Fruit fly (Drosophila melanogaster) whole organism, embryonic: ENCODE results near the gene scramb2.

Experiments used
- CG10267 ChIP-seq: fragments of 200-800 bp; sonication (Bioruptor generic); optimal IDR thresholded peaks from 2 replicates; lab custom pipeline; 2018; ENCODE audit warnings: missing biosample characterization, mild to moderate bottlenecking, missing genetic modification characterization, moderate library complexity
- CG1233 ChIP-seq: fragments of 200-800 bp; sonication (Bioruptor generic); optimal IDR thresholded peaks from 4 replicates; lab custom pipeline; 2018; ENCODE audit warnings: missing biosample characterization, mild to moderate bottlenecking, missing genetic modification characterization
- CG12769 ChIP-seq: fragments of 200-800 bp; sonication (Bioruptor generic); optimal IDR thresholded peaks from 2 replicates; lab custom pipeline; 2019; ENCODE audit warnings: missing biosample characterization, mild to moderate bottlenecking, missing genetic modification characterization, moderate library complexity
- CG13775 ChIP-seq: fragments of 200-800 bp; sonication (Bioruptor generic); optimal IDR thresholded peaks from 3 replicates; lab custom pipeline; 2017; ENCODE audit warnings: missing biosample characterization, mild to moderate bottlenecking, missing genetic modification characterization
- CG14965 ChIP-seq: fragments of 200-800 bp; sonication (Bioruptor generic); optimal IDR thresholded peaks from 2 replicates; lab custom pipeline; 2016; ENCODE audit warnings: missing biosample characterization, missing genetic modification characterization, borderline replicate concordance
- CG17328 ChIP-seq: fragments of 200-800 bp; sonication (Bioruptor generic); IDR thresholded peaks from 2 replicates; pipeline ENCODE4 v1.3.6; 2022; ENCODE audit warnings: missing biosample characterization, missing genetic modification characterization
- CG2199 ChIP-seq: fragments of 200-800 bp; sonication (Bioruptor generic); IDR thresholded peaks from 3 replicates; pipeline ENCODE4 v1.3.6; 2022; ENCODE audit warnings: missing biosample characterization, missing genetic modification characterization
- CG2889 ChIP-seq: fragments of 200-800 bp; sonication (Bioruptor generic); IDR thresholded peaks from 3 replicates; pipeline ENCODE4 v1.3.6; 2022; ENCODE audit warnings: missing biosample characterization, missing genetic modification characterization
- CG32532 ChIP-seq: fragments of 200-800 bp; sonication (Bioruptor generic); IDR thresholded peaks from 2 replicates; pipeline ENCODE4 v1.3.6; 2022; ENCODE audit warnings: missing biosample characterization, missing genetic modification characterization
- CG34224 ChIP-seq: fragments of 200-800 bp; sonication (Bioruptor generic); IDR thresholded peaks from 3 replicates; pipeline ENCODE4 v1.3.6; 2022; ENCODE audit warnings: missing biosample characterization, missing genetic modification characterization; ENCODE audit not compliant: partially characterized antibody
- CG4360 ChIP-seq: fragments of 200-800 bp; sonication (Bioruptor generic); IDR thresholded peaks from 2 replicates; pipeline ENCODE4 v1.3.6; 2022; ENCODE audit warnings: missing biosample characterization, missing genetic modification characterization
- CG4820 ChIP-seq: fragments of 200-800 bp; sonication (Bioruptor generic); optimal IDR thresholded peaks from 3 replicates; lab custom pipeline; 2016; ENCODE audit warnings: missing biosample characterization, missing genetic modification characterization
- CG6854 ChIP-seq: fragments of 200-800 bp; sonication (Bioruptor generic); optimal IDR thresholded peaks from 3 replicates; lab custom pipeline; 2017; ENCODE audit warnings: missing biosample characterization, mild to moderate bottlenecking, missing genetic modification characterization
- CG7839 ChIP-seq: fragments of 200-800 bp; sonication (Bioruptor generic); optimal IDR thresholded peaks from 3 replicates; lab custom pipeline; 2018; ENCODE audit warnings: missing biosample characterization, mild to moderate bottlenecking, missing genetic modification characterization, moderate library complexity
- Chrac-16 ChIP-seq: fragments of 200-800 bp; sonication (Bioruptor generic); optimal IDR thresholded peaks from 3 replicates; lab custom pipeline; 2016; ENCODE audit warnings: missing biosample characterization, missing genetic modification characterization
- D ChIP-seq, 2 experiments: fragments of 200-800 bp in 1 of 2; fragments of >200 bp in 1 of 2; sonication (Bioruptor generic) in 1 of 2; optimal IDR thresholded peaks; 2 replicates in 1 of 2; 3 replicates in 1 of 2; lab custom pipeline; 2017; ENCODE audit warnings: mild to moderate bottlenecking in 1 of 2, missing biosample characterization in 1 of 2, missing genetic modification characterization in 1 of 2, missing genetic modification reagents in 1 of 2
- Doc3 ChIP-seq: fragments of 200-800 bp; sonication (Bioruptor generic); IDR thresholded peaks from 3 replicates; pipeline ENCODE4 v1.3.6; 2022; ENCODE audit warnings: missing biosample characterization, missing genetic modification characterization; ENCODE audit not compliant: partially characterized antibody
- Drgx ChIP-seq: fragments of 200-800 bp; sonication (Bioruptor generic); IDR thresholded peaks from 2 replicates; pipeline ENCODE4 v1.3.6; 2022; ENCODE audit warnings: missing biosample characterization, missing genetic modification characterization
- Gsc ChIP-seq: fragments of 200-800 bp; sonication (Bioruptor generic); IDR thresholded peaks from 2 replicates; pipeline ENCODE4 v1.3.6; 2022; ENCODE audit warnings: missing biosample characterization, missing genetic modification characterization
- PHDP ChIP-seq: fragments of 200-800 bp; sonication (Bioruptor generic); optimal IDR thresholded peaks from 3 replicates; lab custom pipeline; 2018; ENCODE audit warnings: missing biosample characterization, mild to moderate bottlenecking, missing genetic modification characterization, moderate library complexity
- Pdp1 ChIP-seq, 2 experiments: fragments of 200-800 bp; sonication (Bioruptor generic); optimal IDR thresholded peaks; 3 replicates each; lab custom pipeline; 2016; ENCODE audit warnings: missing biosample characterization in 2 of 2, missing genetic modification characterization in 2 of 2, mild to moderate bottlenecking in 1 of 2, moderate library complexity in 1 of 2
- Ptx1 ChIP-seq: fragments of 200-800 bp; sonication (Bioruptor generic); IDR thresholded peaks from 2 replicates; pipeline ENCODE4 v1.3.6; 2022; ENCODE audit warnings: missing biosample characterization, missing genetic modification characterization
- Sox100B ChIP-seq: fragments of 200-800 bp; sonication (Bioruptor generic); optimal IDR thresholded peaks from 3 replicates; lab custom pipeline; 2018; ENCODE audit warnings: missing biosample characterization, mild to moderate bottlenecking, missing genetic modification characterization
- Taf1 ChIP-seq: fragments of 200-800 bp; sonication (Bioruptor generic); IDR thresholded peaks from 2 replicates; pipeline ENCODE4 v1.3.6; 2022; ENCODE audit warnings: missing biosample characterization, missing genetic modification characterization
- Xbp1 ChIP-seq: fragments of 200-800 bp; sonication (Bioruptor generic); optimal IDR thresholded peaks from 3 replicates; lab custom pipeline; 2016; ENCODE audit warnings: missing biosample characterization, mild to moderate bottlenecking, missing genetic modification characterization
- al ChIP-seq: fragments of 200-800 bp; sonication (Bioruptor generic); IDR thresholded peaks from 2 replicates; pipeline ENCODE4 v1.3.6; 2022; ENCODE audit warnings: missing biosample characterization, missing genetic modification characterization
- aop ChIP-seq: fragments of 200-800 bp; sonication (Bioruptor generic); IDR thresholded peaks from 2 replicates; pipeline ENCODE4 v1.3.6; 2022; ENCODE audit warnings: missing biosample characterization, missing genetic modification characterization
- bcd ChIP-seq: fragments of 200-800 bp; sonication (Bioruptor generic); optimal IDR thresholded peaks from 2 replicates; lab custom pipeline; 2017; ENCODE audit warnings: missing biosample characterization, mild to moderate bottlenecking, missing genetic modification characterization
- bowl ChIP-seq: fragments of 200-800 bp; sonication (Bioruptor generic); IDR thresholded peaks from 2 replicates; pipeline ENCODE4 v1.3.6; 2022; ENCODE audit warnings: missing biosample characterization, missing genetic modification characterization
- ci ChIP-seq: fragments of 200-800 bp; sonication (Bioruptor generic); IDR thresholded peaks from 3 replicates; pipeline ENCODE4 v1.3.6; 2022; ENCODE audit warnings: missing biosample characterization, missing genetic modification characterization
- exex ChIP-seq: fragments of 200-800 bp; sonication (Bioruptor generic); optimal IDR thresholded peaks from 4 replicates; lab custom pipeline; 2018; ENCODE audit warnings: missing biosample characterization, mild to moderate bottlenecking, missing genetic modification characterization, moderate library complexity
- fru ChIP-seq: fragments of >200 bp; optimal IDR thresholded peaks from 2 replicates; lab custom pipeline; 2017
- gce ChIP-seq: fragments of 200-800 bp; sonication (Bioruptor generic); IDR thresholded peaks from 3 replicates; pipeline ENCODE4 v1.3.6; 2022; ENCODE audit warnings: missing biosample characterization, missing genetic modification characterization
- kay ChIP-seq: fragments of 200-800 bp; sonication (Bioruptor generic); optimal IDR thresholded peaks from 2 replicates; lab custom pipeline; 2016; ENCODE audit warnings: missing biosample characterization, missing genetic modification characterization
- luna ChIP-seq: fragments of 200-800 bp; sonication (Bioruptor generic); optimal IDR thresholded peaks from 2 replicates; lab custom pipeline; 2016; ENCODE audit warnings: missing biosample characterization, missing genetic modification characterization
- nerfin-1 ChIP-seq: fragments of 200-800 bp; sonication (Bioruptor generic); optimal IDR thresholded peaks from 3 replicates; lab custom pipeline; 2019; ENCODE audit warnings: missing biosample characterization, mild to moderate bottlenecking, missing genetic modification characterization, moderate library complexity
- pita ChIP-seq: fragments of 200-800 bp; sonication (Bioruptor generic); optimal IDR thresholded peaks from 2 replicates; lab custom pipeline; 2017; ENCODE audit warnings: missing biosample characterization, mild to moderate bottlenecking, missing genetic modification characterization
- pzg ChIP-seq: fragments of 200-800 bp; sonication (Bioruptor generic); optimal IDR thresholded peaks from 3 replicates; lab custom pipeline; 2018; ENCODE audit warnings: missing biosample characterization, mild to moderate bottlenecking, missing genetic modification characterization, moderate library complexity
- shn ChIP-seq: fragments of 200-800 bp; sonication (Bioruptor generic); optimal IDR thresholded peaks from 3 replicates; lab custom pipeline; 2016; ENCODE audit warnings: missing biosample characterization, missing genetic modification characterization
- sqz ChIP-seq: fragments of 200-800 bp; sonication (Bioruptor generic); optimal IDR thresholded peaks from 3 replicates; lab custom pipeline; 2018; ENCODE audit warnings: missing biosample characterization, mild to moderate bottlenecking, missing genetic modification characterization
- tio ChIP-seq: fragments of 200-800 bp; sonication (Bioruptor generic); optimal IDR thresholded peaks from 2 replicates; lab custom pipeline; 2017; ENCODE audit warnings: missing biosample characterization, missing genetic modification characterization, inconsistent platforms
- tna ChIP-seq: fragments of 200-800 bp; sonication (Bioruptor generic); IDR thresholded peaks from 2 replicates; pipeline ENCODE4 v1.3.6; 2022; ENCODE audit warnings: missing biosample characterization, missing genetic modification characterization; ENCODE audit not compliant: partially characterized antibody
- toy ChIP-seq: fragments of 200-800 bp; sonication (Bioruptor generic); IDR thresholded peaks from 2 replicates; pipeline ENCODE4 v1.3.6; 2022; ENCODE audit warnings: missing biosample characterization, missing genetic modification characterization
- trem ChIP-seq: fragments of 200-800 bp; optimal IDR thresholded peaks from 3 replicates; lab custom pipeline; 2019; ENCODE audit warnings: missing biosample characterization, mild to moderate bottlenecking, missing genetic modification characterization, moderate library complexity
- tx ChIP-seq: fragments of 200-800 bp; sonication (Bioruptor generic); optimal IDR thresholded peaks from 2 replicates; lab custom pipeline; 2016; ENCODE audit warnings: missing biosample characterization, missing genetic modification characterization
- unpg ChIP-seq: fragments of 200-800 bp; sonication (Bioruptor generic); optimal IDR thresholded peaks from 3 replicates; lab custom pipeline; 2018; ENCODE audit warnings: missing biosample characterization, mild to moderate bottlenecking, missing genetic modification characterization, moderate library complexity
- vfl ChIP-seq: fragments of 200-800 bp; sonication (Bioruptor generic); optimal IDR thresholded peaks from 2 replicates; lab custom pipeline; 2016; ENCODE audit warnings: missing biosample characterization, missing genetic modification characterization
- wor ChIP-seq: fragments of 200-800 bp; sonication (Bioruptor generic); IDR thresholded peaks from 2 replicates; pipeline ENCODE4 v1.3.6; 2022; ENCODE audit warnings: missing biosample characterization, missing genetic modification characterization

The scramb2 gene

dm6 chr3L:3060054-3060979 lies 13.7 kb upstream of the scramb2 start (continued):
- TF ChIP-seq Gsc (GFP tag; lab: Robert Waterston, UW) = peak; percentile 97
- TF ChIP-seq CG17328 (GFP tag; lab: Robert Waterston, UW) = peak; percentile 99
- peak; percentile 99 for TF ChIP-seq al (GFP tag; lab: Robert Waterston, UW)
- TF ChIP-seq tx = peak; percentile 98
- TF ChIP-seq pita (GFP tag; lab: Kevin White, UChicago) = no peak
- TF ChIP-seq CG32532 = peak; percentile 100
- peak; percentile 94 for TF ChIP-seq nerfin-1 (tag; lab: Kevin White, UChicago)
- peak; percentile 95 for TF ChIP-seq Sox100B
- peak; percentile 98 for TF ChIP-seq vfl (GFP tag; lab: Kevin White, UChicago)
- peak; percentile 99 for TF ChIP-seq wor (GFP tag; lab: Robert Waterston, UW)
- TF ChIP-seq ci (GFP tag; lab: Robert Waterston, UW) = peak; percentile 100
- peak; percentile 99 for TF ChIP-seq CG2889 (GFP tag; lab: Robert Waterston, UW)
- TF ChIP-seq toy = peak; percentile 98
- peak; percentile 91 for TF ChIP-seq trem (tag; lab: Kevin White, UChicago)
- peak; percentile 91 for TF ChIP-seq CG4360
- TF ChIP-seq CG7839 (tag; lab: Kevin White, UChicago) = peak; percentile 98
- TF ChIP-seq Pdp1 (GFP tag; optimal IDR thresholded peaks at IDR 0.05; lab: Kevin White, UChicago) = peak; percentile 99
- TF ChIP-seq exex (tag; lab: Kevin White, UChicago) = peak; percentile 85
- peak; percentile 98 for TF ChIP-seq unpg (GFP tag; lab: Kevin White, UChicago)
- TF ChIP-seq Ptx1 (GFP tag; lab: Robert Waterston, UW) = peak; percentile 100
- TF ChIP-seq CG12769 (tag; lab: Kevin White, UChicago) = peak; percentile 99
- peak; percentile 86 for TF ChIP-seq sqz (GFP tag; lab: Kevin White, UChicago)
- no peak for TF ChIP-seq tna
- peak; percentile 98 for TF ChIP-seq bowl
- peak; percentile 99 for TF ChIP-seq gce (GFP tag; lab: Robert Waterston, UW)
- TF ChIP-seq Chrac-16 (GFP tag; lab: Kevin White, UChicago) = peak; percentile 99
- TF ChIP-seq D (optimal IDR thresholded peaks at IDR 0.05; lab: Kevin White, UChicago) = peak; percentile 1
- TF ChIP-seq D (GFP tag; optimal IDR thresholded peaks at IDR 0.05; lab: Kevin White, UChicago) = peak; percentile 97
- peak; percentile 97 for TF ChIP-seq aop (GFP tag; lab: Robert Waterston, UW)
- TF ChIP-seq Doc3 (GFP tag; lab: Robert Waterston, UW) = no peak
- TF ChIP-seq luna (GFP tag; lab: Kevin White, UChicago) = peak; percentile 97
- TF ChIP-seq CG6854 = peak; percentile 96
- TF ChIP-seq CG10267 = peak; percentile 88
- TF ChIP-seq pzg (GFP tag; lab: Kevin White, UChicago) = peak; percentile 35
- peak; percentile 86 for TF ChIP-seq CG14965 (GFP tag; lab: Kevin White, UChicago)
- TF ChIP-seq bcd (GFP tag; lab: Kevin White, UChicago) = peak; percentile 99
- peak; percentile 97 for TF ChIP-seq PHDP (tag; lab: Kevin White, UChicago)
- TF ChIP-seq Drgx (GFP tag; lab: Robert Waterston, UW) = peak; percentile 100
- TF ChIP-seq CG34224 (GFP tag; lab: Robert Waterston, UW) = 0 out of 3 replicates have a peak, but pooled peaks have one; percentile 12
- TF ChIP-seq CG2199 = peak; percentile 99
- no peak for TF ChIP-seq fru (lab: Kevin White, UChicago)
- peak; percentile 98 for TF ChIP-seq CG1233 (GFP tag; lab: Kevin White, UChicago)
- TF ChIP-seq Xbp1 (GFP tag; lab: Kevin White, UChicago) = peak; percentile 99
- peak; percentile 99 for TF ChIP-seq Taf1
- TF ChIP-seq kay (GFP tag; lab: Kevin White, UChicago) = peak; percentile 97
- TF ChIP-seq tio (GFP tag; lab: Kevin White, UChicago) = peak; percentile 99
- TF ChIP-seq CG13775 (GFP tag; lab: Kevin White, UChicago) = peak; percentile 98
- TF ChIP-seq shn (GFP tag; lab: Kevin White, UChicago) = peak; percentile 98
- peak; percentile 97 for TF ChIP-seq CG4820 (GFP tag; lab: Kevin White, UChicago)
